Worm (Caenorhabditis elegans): Measurements from ENCODE around the gene Y39A1A.17.

Y39A1A.17 gene

DNA sequence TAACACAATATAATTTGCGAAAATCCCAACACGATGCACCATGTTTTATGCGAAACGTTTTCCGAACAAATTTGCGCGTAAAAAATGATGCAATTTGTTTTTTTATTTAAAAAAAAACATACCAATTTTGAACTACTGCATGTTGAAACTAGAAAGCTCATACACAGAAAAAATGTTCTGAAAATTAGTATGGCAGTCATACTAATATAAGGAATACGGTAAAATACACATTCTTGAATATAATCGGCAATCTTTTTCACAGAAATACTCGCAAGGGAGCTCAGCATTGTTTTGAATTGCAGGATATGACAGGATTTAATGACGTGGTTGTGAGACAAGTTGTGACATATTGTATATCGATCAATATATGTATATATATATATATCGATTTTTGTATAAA is 11.9 kb downstream of the Y39A1A.17 start, which contains the start of gene Y39A1A.16:
TSS of gene Y39A1A.16 (plus strand) at position 301 of the 400 bp plus-strand sequence.
- TF ChIP-seq pax-1 (tag; optimal IDR thresholded peaks at IDR 0.05) (no peak), pat-9 (tag; optimal IDR thresholded peaks at IDR 0.05) (no peak), F13H6.1 (tag; optimal IDR thresholded peaks at IDR 0.05) (no peak), ceh-19 (GFP tag; optimal IDR thresholded peaks at IDR 0.05) (no peak), rnt-1 (tag; optimal IDR thresholded peaks at IDR 0.05) (no peak), K09A11.1 (tag; optimal IDR thresholded peaks at IDR 0.05; ENCODE audit: insufficient read depth) (no peak), elt-2 (tag; optimal IDR thresholded peaks at IDR 0.05) (no peak), ref-2 (tag; optimal IDR thresholded peaks at IDR 0.05) (no peak)

DNA sequence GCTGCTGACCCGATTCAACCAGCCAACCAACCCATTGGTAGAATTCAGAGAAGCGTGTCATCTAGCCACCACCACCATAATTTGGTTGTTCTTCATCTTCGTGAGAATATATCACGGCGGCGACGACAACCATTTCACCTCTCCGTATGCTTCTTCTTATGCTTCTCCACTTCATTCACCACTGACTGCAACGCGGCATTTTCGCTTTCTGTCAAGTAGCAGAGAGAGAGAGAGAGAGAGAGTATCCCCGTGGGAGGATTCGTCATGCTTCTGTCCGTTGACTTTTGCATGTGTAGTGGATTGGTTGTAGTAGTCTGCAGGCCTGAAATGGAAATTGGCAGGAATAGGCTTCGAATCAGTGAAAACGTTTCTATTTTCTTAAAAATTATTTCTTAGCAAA is 19.0 kb downstream of the Y39A1A.17 start:
- TF ChIP-seq K09A11.1 (tag; optimal IDR thresholded peaks at IDR 0.05; ENCODE audit: insufficient read depth) (no peak), ceh-19 (GFP tag; optimal IDR thresholded peaks at IDR 0.05) (peak; percentile 44)

DNA sequence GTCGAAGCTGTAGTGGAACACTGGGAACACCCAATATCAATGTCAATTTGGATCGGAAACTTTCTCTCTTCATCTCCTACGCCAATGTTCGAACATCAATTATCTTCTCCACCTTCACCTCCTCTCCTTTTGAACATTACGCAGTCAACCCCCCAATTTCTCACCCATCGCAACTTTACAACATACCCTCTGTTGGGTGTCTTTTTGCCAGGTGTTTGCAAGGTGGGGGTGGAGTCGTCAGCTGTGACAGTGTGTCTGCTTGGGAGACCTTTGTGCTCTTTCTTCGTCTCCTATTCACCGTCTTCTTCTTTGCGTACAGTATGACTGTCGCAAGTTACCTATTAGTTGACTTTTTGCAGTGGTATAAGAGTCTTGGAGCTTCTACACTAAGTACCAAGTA is 24.3 kb downstream of the Y39A1A.17 start:
- no peak for TF ChIP-seq che-1 (tag; optimal IDR thresholded peaks at IDR 0.05)
- TF ChIP-seq pros-1 (tag; optimal IDR thresholded peaks at IDR 0.05), result no peak
- TF ChIP-seq tbx-7 (tag; optimal IDR thresholded peaks at IDR 0.05), result no peak
- no peak for TF ChIP-seq madf-2 (tag; optimal IDR thresholded peaks at IDR 0.05)
- no peak for TF ChIP-seq ceh-2 (tag; optimal IDR thresholded peaks at IDR 0.05)
- no peak for TF ChIP-seq nhr-232 (tag; optimal IDR thresholded peaks at IDR 0.05)

DNA sequence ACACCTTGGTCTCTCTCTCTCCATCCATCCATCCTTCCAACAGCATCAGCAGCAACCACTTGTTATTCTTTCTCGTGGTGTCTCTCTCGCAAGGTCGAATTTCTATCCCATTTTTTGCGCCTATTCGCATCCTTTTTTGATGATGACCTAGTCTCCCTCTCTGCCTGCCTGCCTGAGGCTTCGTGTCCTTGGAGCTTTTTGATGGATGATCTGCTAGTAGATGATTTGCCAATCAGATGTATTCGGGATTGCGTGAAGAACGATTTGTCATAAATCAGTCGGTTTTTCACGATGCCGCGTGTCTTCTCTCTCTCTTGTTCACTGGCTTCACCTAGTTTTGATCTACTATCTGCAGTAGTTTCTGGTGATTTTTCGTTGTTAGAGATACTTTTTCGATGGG is 29.6 kb downstream of the Y39A1A.17 start:
- TF ChIP-seq Y22D7AL.16 (tag; optimal IDR thresholded peaks at IDR 0.05) (no peak), nhr-11 (tag; optimal IDR thresholded peaks at IDR 0.05) (no peak), che-1 (tag; optimal IDR thresholded peaks at IDR 0.05) (no peak), ceh-9 (tag; optimal IDR thresholded peaks at IDR 0.05) (no peak), eyg-1 (tag; optimal IDR thresholded peaks at IDR 0.05) (no peak), unc-3 (GFP tag; conservative IDR thresholded peaks at IDR 0.05) (no peak), unc-3 (tag; optimal IDR thresholded peaks at IDR 0.05) (no peak), fkh-10 (GFP tag; optimal IDR thresholded peaks at IDR 0.05) (no peak), ceh-48 (tag; optimal IDR thresholded peaks at IDR 0.05) (no peak), dmd-4 (tag; optimal IDR thresholded peaks at IDR 0.05; ENCODE audit: borderline replicate concordance) (no peak), pqm-1 (tag; optimal IDR thresholded peaks at IDR 0.05) (no peak), unc-86 (tag; optimal IDR thresholded peaks at IDR 0.05) (no peak), ttx-3 (tag; optimal IDR thresholded peaks at IDR 0.05) (no peak), gmeb-2 (tag; optimal IDR thresholded peaks at IDR 0.05) (no peak), pax-1 (tag; optimal IDR thresholded peaks at IDR 0.05) (no peak), C38D4.7 (GFP tag; optimal IDR thresholded peaks at IDR 0.05) (no peak)

DNA sequence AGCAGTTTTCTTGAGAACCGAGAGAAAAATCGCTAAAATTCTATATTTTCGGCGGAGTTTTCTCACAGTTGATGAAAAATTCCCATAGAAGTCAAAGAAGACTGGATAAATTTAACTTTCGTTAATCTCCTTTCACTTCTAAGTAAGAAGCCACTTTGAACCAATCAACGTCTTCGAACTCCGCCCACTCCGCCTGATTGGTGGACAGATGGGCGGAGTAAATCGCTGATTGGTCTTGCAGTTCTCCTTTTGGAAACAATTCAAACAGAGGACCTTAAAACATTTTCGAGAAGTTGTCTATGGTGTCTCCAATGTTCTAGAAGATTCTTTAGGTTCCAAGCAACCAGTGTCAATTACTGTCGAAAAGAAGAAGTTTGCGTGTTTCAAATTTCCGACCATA is 32.5 kb downstream of the Y39A1A.17 start:
- TF ChIP-seq fkh-10 (GFP tag; optimal IDR thresholded peaks at IDR 0.05) (no peak), eyg-1 (tag; optimal IDR thresholded peaks at IDR 0.05) (no peak), dmd-4 (tag; optimal IDR thresholded peaks at IDR 0.05; ENCODE audit: borderline replicate concordance) (no peak), nhr-11 (tag; optimal IDR thresholded peaks at IDR 0.05) (no peak), Y22D7AL.16 (tag; optimal IDR thresholded peaks at IDR 0.05) (no peak), ceh-34 (tag; optimal IDR thresholded peaks at IDR 0.05) (no peak), hlh-6 (tag; optimal IDR thresholded peaks at IDR 0.05) (no peak), nfya-1 (tag; optimal IDR thresholded peaks at IDR 0.05) (peak; percentile 98), ceh-22 (tag; optimal IDR thresholded peaks at IDR 0.05) (no peak), fax-1 (tag; optimal IDR thresholded peaks at IDR 0.05) (no peak), pha-2 (tag; optimal IDR thresholded peaks at IDR 0.05) (no peak), che-1 (tag; optimal IDR thresholded peaks at IDR 0.05) (no peak), pha-4 (tag; optimal IDR thresholded peaks at IDR 0.05) (no peak), ref-2 (tag; optimal IDR thresholded peaks at IDR 0.05) (peak; percentile 5), K02D7.2 (tag; optimal IDR thresholded peaks at IDR 0.05) (no peak), unc-3 (GFP tag; conservative IDR thresholded peaks at IDR 0.05) (no peak), unc-3 (tag; optimal IDR thresholded peaks at IDR 0.05) (no peak), sox-2 (GFP tag; IDR thresholded peaks at IDR 0.05) (no peak), mec-3 (tag; optimal IDR thresholded peaks at IDR 0.05; ENCODE audit: borderline replicate concordance) (no peak)
